Worm (Caenorhabditis elegans) whole organism, L4/young adult: ENCODE data around the gene F53G2.1.

Experiments used
- W03F9.2 ChIP-seq: fragments of 150-350 bp; optimal IDR thresholded peaks from 2 replicates; lab custom pipeline; 2014; ENCODE audit warnings: missing biosample characterization, missing genetic modification characterization
- him-1 ChIP-seq: sonication (generic microtip); optimal IDR thresholded peaks from 2 replicates; lab custom pipeline; 2016; ENCODE audit warnings: missing genotype, missing genetic modification reagents, missing genetic modification characterization, missing compliant biosample characterization

ce11 chrII:2545925-2546324 is 57.4 kb downstream of the F53G2.1 start, which contains the start of gene K02F6.3:
- TF ChIP-seq W03F9.2 (tag; lab: Kevin White, UChicago), result no peak
- TF ChIP-seq him-1 (tag; lab: Kevin White, UChicago), result no peak
